Worm (Caenorhabditis elegans) whole organism, dauer: ENCODE results near the gene cyp-33C9.

Experiments used
- unc-62 ChIP-seq: sonication (generic microtip); optimal IDR thresholded peaks from 2 replicates; lab custom pipeline; 2017; ENCODE audit warnings: missing biosample characterization, missing genetic modification reagents, missing genetic modification characterization

cyp-33C9 gene

ce11 chrV:3094351-3094750, at the start of gene cyp-33C9:
cyp-33C9 (minus strand) TSS chrV:3094561.
- no peak for TF ChIP-seq unc-62

ce11 chrV:3141190-3141589, 46.8 kb upstream of the cyp-33C9 start, which contains the start of gene srab-9:
srab-9 (minus strand) TSS chrV:3141290.
- TF ChIP-seq unc-62: no peak

- TF ChIP-seq unc-62: no peak
Measured at ce11 chrV:3138488-3138887, 44.1 kb upstream of the cyp-33C9 start, which contains the start of the genes irld-3 and F02C9.1. irld-3 (minus strand) TSS chrV:3138588. F02C9.1 (plus strand) TSS chrV:3138703.

- no peak for TF ChIP-seq unc-62
Measured at ce11 chrV:3133293-3133755, 39.0 kb upstream of the cyp-33C9 start, which contains the start of gene F02C9.2. F02C9.2 (plus strand) TSS chrV:3133705.

ce11 chrV:3132116-3132515, 37.8 kb upstream of the cyp-33C9 start:
- TF ChIP-seq unc-62: no peak

- TF ChIP-seq unc-62: no peak
Measured at ce11 chrV:3128803-3129202, 34.4 kb upstream of the cyp-33C9 start, which contains the start of gene tat-6. tat-6 (plus strand) TSS chrV:3129103.

- no peak for TF ChIP-seq unc-62
Measured at ce11 chrV:3127670-3128069, 33.3 kb upstream of the cyp-33C9 start, which contains the start of gene Y73C8C.10. Y73C8C.10 (minus strand) TSS chrV:3127770.

- no peak for TF ChIP-seq unc-62
Measured at ce11 chrV:3124912-3125311, 30.6 kb upstream of the cyp-33C9 start, which contains the start of gene Y73C8C.12. Y73C8C.12 (plus strand) TSS chrV:3125212.

ce11 chrV:3122403-3122802, 28.0 kb upstream of the cyp-33C9 start:
- TF ChIP-seq unc-62: no peak

ce11 chrV:3121743-3122142, 27.4 kb upstream of the cyp-33C9 start, which contains the start of gene srt-56:
srt-56 (minus strand) TSS chrV:3121843.
- TF ChIP-seq unc-62: no peak

- no peak for TF ChIP-seq unc-62
Measured at ce11 chrV:3119185-3119584, 24.8 kb upstream of the cyp-33C9 start.

- TF ChIP-seq unc-62: no peak
Measured at ce11 chrV:3118167-3118566, 23.8 kb upstream of the cyp-33C9 start, which contains the start of gene clec-210. clec-210 (plus strand) TSS chrV:3118377.

ce11 chrV:3114973-3115372, 20.6 kb upstream of the cyp-33C9 start, which contains the start of gene Y73C8C.3:
Y73C8C.3 (plus strand) TSS chrV:3115273.
- no peak for TF ChIP-seq unc-62

- no peak for TF ChIP-seq unc-62
Measured at ce11 chrV:3113751-3114150, 19.4 kb upstream of the cyp-33C9 start, which contains the start of gene Y73C8C.8. Y73C8C.8 (minus strand) TSS chrV:3113851.

ce11 chrV:3112198-3112597, 17.8 kb upstream of the cyp-33C9 start:
- no peak for TF ChIP-seq unc-62

ce11 chrV:3107450-3107849, 13.1 kb upstream of the cyp-33C9 start, which contains the start of gene str-68:
str-68 (minus strand) TSS chrV:3107550.
- TF ChIP-seq unc-62: no peak

ce11 chrV:3106785-3107184, 12.4 kb upstream of the cyp-33C9 start:
- no peak for TF ChIP-seq unc-62

- TF ChIP-seq unc-62: no peak
Measured at ce11 chrV:3105810-3106209, 11.4 kb upstream of the cyp-33C9 start, which contains the start of gene str-69. str-69 (minus strand) TSS chrV:3105910.
